Worm (Caenorhabditis elegans) whole organism, late embryonic: ENCODE measurements around the gene srab-2.

Experiments used
- C38D4.7 ChIP-seq: fragments of 200-800 bp; sonication (Bioruptor generic); optimal IDR thresholded peaks from 2 replicates; lab custom pipeline; 2018; ENCODE audit warnings: mild to moderate bottlenecking, missing genetic modification characterization, moderate library complexity, missing compliant biosample characterization
- F13H6.1 ChIP-seq: sonication (generic microtip); optimal IDR thresholded peaks from 2 replicates; lab custom pipeline; 2016; ENCODE audit warnings: missing genetic modification characterization, missing compliant biosample characterization
- K09A11.1 ChIP-seq: sonication (generic microtip); optimal IDR thresholded peaks from 2 replicates; lab custom pipeline; 2017; ENCODE audit warnings: antibody characterized with exemption, mild to moderate bottlenecking, missing genetic modification characterization, missing compliant biosample characterization; ENCODE audit not compliant: insufficient read depth
- T23F11.4 ChIP-seq: fragments of 200-800 bp; sonication (Bioruptor generic); optimal IDR thresholded peaks from 2 replicates; lab custom pipeline; 2018; ENCODE audit warnings: mild to moderate bottlenecking, missing genetic modification characterization, missing compliant biosample characterization
- ahr-1 ChIP-seq: sonication (generic microtip); optimal IDR thresholded peaks from 2 replicates; lab custom pipeline; 2016; ENCODE audit warnings: missing genetic modification characterization, missing compliant biosample characterization
- ceh-14 ChIP-seq: sonication (generic microtip); optimal IDR thresholded peaks from 2 replicates; lab custom pipeline; 2016; ENCODE audit warnings: missing genotype, missing genetic modification characterization, missing compliant biosample characterization
- ceh-18 ChIP-seq: sonication (generic microtip); optimal IDR thresholded peaks from 2 replicates; lab custom pipeline; 2016; ENCODE audit warnings: missing genetic modification characterization, missing compliant biosample characterization
- ceh-19 ChIP-seq: fragments of 200-800 bp; sonication (Bioruptor generic); optimal IDR thresholded peaks from 2 replicates; lab custom pipeline; 2018; ENCODE audit warnings: mild to moderate bottlenecking, missing genetic modification characterization, missing compliant biosample characterization
- ceh-31 ChIP-seq: sonication (generic microtip); optimal IDR thresholded peaks from 2 replicates; lab custom pipeline; 2016; ENCODE audit warnings: missing genetic modification characterization, missing compliant biosample characterization
- ceh-34 ChIP-seq: sonication (generic microtip); optimal IDR thresholded peaks from 2 replicates; lab custom pipeline; 2016; ENCODE audit warnings: mild to moderate bottlenecking, missing genetic modification characterization, missing compliant biosample characterization
- ceh-48 ChIP-seq: sonication (generic microtip); optimal IDR thresholded peaks from 2 replicates; lab custom pipeline; 2016; ENCODE audit warnings: missing genetic modification characterization, inconsistent platforms, missing compliant biosample characterization
- ceh-9 ChIP-seq: sonication (generic microtip); optimal IDR thresholded peaks from 2 replicates; lab custom pipeline; 2016; ENCODE audit warnings: mild to moderate bottlenecking, missing genetic modification characterization, inconsistent platforms, missing compliant biosample characterization
- elt-2 ChIP-seq: sonication (generic microtip); optimal IDR thresholded peaks from 2 replicates; lab custom pipeline; 2016; ENCODE audit warnings: missing genetic modification reagents, missing genetic modification characterization, missing compliant biosample characterization
- elt-4 ChIP-seq: sonication (generic microtip); optimal IDR thresholded peaks from 2 replicates; lab custom pipeline; 2016; ENCODE audit warnings: missing genetic modification characterization, missing compliant biosample characterization
- ets-4 ChIP-seq: sonication (generic microtip); optimal IDR thresholded peaks from 2 replicates; lab custom pipeline; 2016; ENCODE audit warnings: missing genetic modification characterization, missing compliant biosample characterization
- hlh-13 ChIP-seq: fragments of 200-800 bp; sonication (Bioruptor generic); optimal IDR thresholded peaks from 2 replicates; lab custom pipeline; 2018; ENCODE audit warnings: mild to moderate bottlenecking, missing genetic modification characterization, missing compliant biosample characterization
- lin-11 ChIP-seq: fragments of 200-800 bp; sonication (Bioruptor generic); optimal IDR thresholded peaks from 2 replicates; lab custom pipeline; 2018; ENCODE audit warnings: mild to moderate bottlenecking, missing genetic modification characterization, missing compliant biosample characterization
- nfya-1 ChIP-seq: sonication (generic microtip); optimal IDR thresholded peaks from 2 replicates; lab custom pipeline; 2017; ENCODE audit warnings: missing genetic modification characterization, mild to moderate bottlenecking, missing compliant biosample characterization, antibody characterized with exemption, moderate library complexity
- npax-4 ChIP-seq: sonication (generic microtip); optimal IDR thresholded peaks from 2 replicates; lab custom pipeline; 2016; ENCODE audit warnings: missing genetic modification characterization, missing compliant biosample characterization
- odd-2 ChIP-seq: sonication (generic microtip); optimal IDR thresholded peaks from 2 replicates; lab custom pipeline; 2017; ENCODE audit warnings: antibody characterized with exemption, mild to moderate bottlenecking, missing genetic modification characterization, missing compliant biosample characterization
- pag-3 ChIP-seq: sonication (generic microtip); optimal IDR thresholded peaks from 2 replicates; lab custom pipeline; 2016; ENCODE audit warnings: missing compliant biosample characterization, missing genetic modification characterization, borderline replicate concordance
- pha-4 ChIP-seq: fragments of 150-350 bp; optimal IDR thresholded peaks from 2 replicates; lab custom pipeline; 2018; ENCODE audit warnings: missing biosample characterization, missing genetic modification reagents, missing genetic modification characterization
- pros-1 ChIP-seq: fragments of 150-350 bp; optimal IDR thresholded peaks from 2 replicates; lab custom pipeline; 2014; ENCODE audit warnings: missing biosample characterization, missing genetic modification reagents, missing genetic modification characterization
- sdc-2 ChIP-seq: sonication (generic microtip); optimal IDR thresholded peaks from 2 replicates; lab custom pipeline; 2016; ENCODE audit warnings: missing genotype, missing genetic modification characterization, missing compliant biosample characterization
- sox-2 ChIP-seq: fragments of 200-800 bp; sonication (Bioruptor generic); IDR thresholded peaks from 2 replicates; pipeline ENCODE4 v1.3.6; 2022; ENCODE audit warnings: missing genetic modification reagents, missing genetic modification characterization, missing compliant biosample characterization
- sox-4 ChIP-seq: sonication (generic microtip); optimal IDR thresholded peaks from 2 replicates; lab custom pipeline; 2017; ENCODE audit warnings: mild to moderate bottlenecking, missing genetic modification characterization, inconsistent platforms, missing compliant biosample characterization
- syd-9 ChIP-seq: sonication (generic microtip); optimal IDR thresholded peaks from 2 replicates; lab custom pipeline; 2016; ENCODE audit warnings: mild to moderate bottlenecking, missing genetic modification characterization, moderate library complexity, missing compliant biosample characterization
- tbx-2 ChIP-seq: sonication (generic microtip); optimal IDR thresholded peaks from 2 replicates; lab custom pipeline; 2016; ENCODE audit warnings: missing genetic modification characterization, missing compliant biosample characterization
- ttx-3 ChIP-seq: sonication (generic microtip); optimal IDR thresholded peaks from 2 replicates; lab custom pipeline; 2016; ENCODE audit warnings: missing genetic modification reagents, missing genetic modification characterization, missing compliant biosample characterization
- unc-3 ChIP-seq, 2 experiments: fragments of 200-800 bp in 1 of 2; sonication (Bioruptor generic) in 1 of 2; sonication (generic microtip) in 1 of 2; conservative IDR thresholded peaks in 1 of 2; optimal IDR thresholded peaks in 1 of 2; 2 replicates each; pipeline versions ENCODE4 v1.3.6 to Lab custom; 2016 to 2022; ENCODE audit warnings: missing compliant biosample characterization in 2 of 2, missing genetic modification characterization in 2 of 2, missing genetic modification reagents in 1 of 2
- unc-42 ChIP-seq: sonication (generic microtip); optimal IDR thresholded peaks from 2 replicates; lab custom pipeline; 2016; ENCODE audit warnings: missing genotype, missing genetic modification characterization, missing compliant biosample characterization
- unc-55 ChIP-seq: sonication (generic microtip); optimal IDR thresholded peaks from 2 replicates; lab custom pipeline; 2017; ENCODE audit warnings: missing biosample characterization, missing genetic modification reagents, missing genetic modification characterization

The srab-2 gene

DNA sequence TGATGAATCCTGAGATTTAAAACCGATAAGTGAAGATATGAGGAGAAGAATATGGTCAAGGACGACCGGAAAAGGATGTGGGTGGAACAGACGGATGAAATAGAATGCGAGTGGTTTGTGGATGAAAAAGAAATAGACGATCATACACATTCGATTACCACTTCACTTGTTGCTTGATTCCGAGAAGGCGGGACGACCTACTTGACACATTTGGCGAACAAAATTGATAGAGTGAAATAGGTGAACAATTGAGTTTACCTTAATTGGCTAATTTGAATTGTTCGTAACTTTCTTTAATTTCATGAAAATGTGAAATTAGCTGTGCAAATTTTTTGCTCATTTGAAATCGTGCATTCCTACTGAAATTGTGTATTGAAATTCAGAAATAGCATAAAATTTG is 32.8 kb downstream of the srab-2 start, which contains the start of gene Y58A7A.2:
Gene Y58A7A.2, minus strand, starts transcription at position 101 of the 400 bp plus-strand sequence.
- TF ChIP-seq K09A11.1 (tag; lab: Kevin White, UChicago), result no peak
- no peak for TF ChIP-seq ceh-31 (tag; lab: Kevin White, UChicago)
- TF ChIP-seq pha-4 (tag; lab: Kevin White, UChicago), result no peak
- TF ChIP-seq F13H6.1 (tag; lab: Kevin White, UChicago), result no peak
- no peak for TF ChIP-seq npax-4 (tag; lab: Kevin White, UChicago)
- no peak for TF ChIP-seq sox-2
- no peak for TF ChIP-seq unc-55
- no peak for TF ChIP-seq ets-4 (tag; lab: Kevin White, UChicago)
- no peak for TF ChIP-seq elt-2 (tag; lab: Kevin White, UChicago)
- no peak for TF ChIP-seq ahr-1 (tag; lab: Kevin White, UChicago)
- no peak for TF ChIP-seq ttx-3 (tag; lab: Kevin White, UChicago)
- no peak for TF ChIP-seq ceh-9 (tag; lab: Kevin White, UChicago)

DNA sequence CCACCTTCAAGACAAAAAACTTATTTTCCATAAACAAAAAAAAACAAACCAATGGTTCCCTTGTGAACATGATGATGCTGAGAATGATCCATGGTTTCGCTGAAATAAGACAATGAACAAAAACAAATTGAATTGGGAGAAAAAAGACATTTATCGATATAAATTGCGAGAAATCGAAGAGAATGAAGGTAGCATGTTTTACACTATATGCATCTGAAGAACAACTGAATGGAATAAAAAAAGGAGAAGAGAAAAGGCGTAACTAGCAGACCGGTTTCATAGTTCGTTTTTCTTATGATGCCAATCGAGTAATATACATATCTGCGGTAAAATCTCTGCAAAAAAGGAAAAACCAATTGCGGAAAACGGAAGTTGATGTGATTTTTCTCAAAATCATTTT is 35.4 kb downstream of the srab-2 start, which contains the start of gene Y58A7A.1:
Gene Y58A7A.1, minus strand, starts transcription at position 101 of the 400 bp plus-strand sequence.
- no peak for TF ChIP-seq sox-4 (tag; lab: Kevin White, UChicago)

ce11 chrV:5067390-5067789 is 37.4 kb downstream of the srab-2 start:
- TF ChIP-seq ceh-48, result no peak
- TF ChIP-seq elt-2 (tag; lab: Kevin White, UChicago), result peak; percentile 57
- no peak for TF ChIP-seq C38D4.7
- TF ChIP-seq sdc-2 (tag; lab: Kevin White, UChicago), result no peak
- TF ChIP-seq unc-3 (GFP tag; conservative IDR thresholded peaks at IDR 0.05; lab: Robert Waterston, UW), result no peak
- TF ChIP-seq unc-3 (tag; optimal IDR thresholded peaks at IDR 0.05; lab: Kevin White, UChicago), result no peak

DNA sequence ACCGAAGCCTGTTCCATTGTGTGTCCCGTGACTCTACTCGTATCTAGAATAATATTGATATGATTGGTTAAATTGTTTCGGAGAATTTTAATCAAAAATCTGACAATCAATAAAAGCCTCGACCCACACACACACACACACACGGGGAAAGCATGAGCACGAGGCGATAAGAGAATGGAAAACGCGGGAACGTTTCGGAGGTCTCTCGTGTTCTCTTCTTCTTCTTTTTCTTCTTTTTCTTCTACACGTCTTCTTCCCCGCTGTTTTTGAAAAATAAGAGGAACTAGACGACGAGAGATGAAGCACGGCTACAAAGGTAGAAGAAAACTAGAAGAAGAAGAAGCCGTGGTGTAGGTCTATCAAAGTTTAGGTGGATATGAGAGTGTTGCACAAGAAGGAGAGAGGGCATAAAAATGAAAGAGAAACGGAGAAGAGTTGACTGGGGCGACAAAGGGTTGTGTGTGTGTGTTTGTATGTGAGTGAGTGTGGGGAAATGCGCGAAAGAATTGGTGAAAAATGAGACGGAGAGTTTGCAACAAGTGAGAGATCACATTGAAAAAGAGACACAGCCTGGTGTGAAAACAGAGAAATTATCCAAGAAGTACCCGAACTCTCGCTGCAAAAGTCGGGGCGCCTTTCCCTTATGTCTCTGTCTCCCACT is 39.9 kb downstream of the srab-2 start, which contains the start of gene mlk-1:
Gene mlk-1, minus strand, starts transcription at position 51 of the 661 bp plus-strand sequence.
- TF ChIP-seq tbx-2 (tag; lab: Kevin White, UChicago), result peak; percentile 30
- TF ChIP-seq syd-9 (tag; lab: Kevin White, UChicago), result peak; percentile 17
- no peak for TF ChIP-seq lin-11 (tag; lab: Kevin White, UChicago)
- TF ChIP-seq unc-42 (tag; lab: Kevin White, UChicago), result peak; percentile 61
- TF ChIP-seq ceh-31 (tag; lab: Kevin White, UChicago), result peak; percentile 79
- peak; percentile 67 for TF ChIP-seq pros-1 (tag; lab: Kevin White, UChicago)
- no peak for TF ChIP-seq elt-4 (tag; lab: Kevin White, UChicago)
- TF ChIP-seq T23F11.4 (GFP tag; lab: Kevin White, UChicago), result no peak
- peak; percentile 74 for TF ChIP-seq ceh-18 (tag; lab: Kevin White, UChicago)
- TF ChIP-seq ceh-14 (tag; lab: Kevin White, UChicago), result peak; percentile 57
- TF ChIP-seq odd-2 (tag; lab: Kevin White, UChicago), result no peak
- TF ChIP-seq F13H6.1 (tag; lab: Kevin White, UChicago), result peak; percentile 40
- TF ChIP-seq ceh-34 (tag; lab: Kevin White, UChicago), result peak; percentile 58
- peak; percentile 57 for TF ChIP-seq nfya-1
- peak; percentile 11 for TF ChIP-seq ceh-19 (GFP tag; lab: Kevin White, UChicago)
- peak; percentile 4 for TF ChIP-seq sox-4 (tag; lab: Kevin White, UChicago)

DNA sequence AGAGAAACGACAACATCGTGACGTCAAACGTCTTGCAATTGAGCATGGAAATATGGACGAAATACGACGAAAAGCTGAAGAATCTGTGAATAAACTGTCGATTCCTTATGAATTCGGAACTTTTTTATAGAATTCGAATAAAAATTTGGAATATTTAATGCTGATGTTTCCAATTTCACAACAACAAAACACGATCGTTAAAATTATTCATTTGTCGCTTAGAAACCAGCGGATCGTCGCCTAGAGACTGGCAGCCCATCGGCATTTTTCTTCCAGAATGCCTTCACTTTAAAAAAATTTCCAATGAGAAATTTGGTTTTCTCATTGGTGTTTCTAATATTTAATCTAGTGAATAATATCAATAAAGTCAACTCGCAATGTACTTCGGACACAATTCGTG is 51.5 kb downstream of the srab-2 start, which contains the start of gene cwp-4:
Gene cwp-4, plus strand, starts transcription at position 301 of the 400 bp plus-strand sequence.
- TF ChIP-seq lin-11 (tag; lab: Kevin White, UChicago), result no peak
- TF ChIP-seq pag-3, result no peak
- TF ChIP-seq hlh-13 (GFP tag; lab: Kevin White, UChicago), result no peak
- no peak for TF ChIP-seq ceh-9 (tag; lab: Kevin White, UChicago)
- TF ChIP-seq F13H6.1 (tag; lab: Kevin White, UChicago), result no peak
- TF ChIP-seq ceh-48, result no peak
